Fruit fly (Drosophila melanogaster) whole organism, pupa: Measurements from ENCODE around the gene CG6966.

Experiments
- CG10348 ChIP-seq: fragments of 200-800 bp; sonication (Bioruptor generic); IDR thresholded peaks from 2 replicates; pipeline ENCODE4 v1.3.6; 2022; ENCODE audit warnings: missing biosample characterization, missing genetic modification characterization
- CG13204 ChIP-seq: fragments of 200-800 bp; sonication (Bioruptor generic); optimal IDR thresholded peaks from 2 replicates; lab custom pipeline; 2018; ENCODE audit warnings: missing biosample characterization, mild to moderate bottlenecking, missing genetic modification characterization, moderate library complexity
- CG14655 ChIP-seq: fragments of 200-800 bp; sonication (Bioruptor generic); optimal IDR thresholded peaks from 3 replicates; lab custom pipeline; 2017; ENCODE audit warnings: mild to moderate bottlenecking, missing biosample characterization, missing genetic modification reagents, missing genetic modification characterization
- CG15710 ChIP-seq: fragments of 200-800 bp; sonication (Bioruptor generic); optimal IDR thresholded peaks from 2 replicates; lab custom pipeline; 2018; ENCODE audit warnings: missing biosample characterization, mild to moderate bottlenecking, missing genetic modification characterization, moderate library complexity
- CG17806 ChIP-seq: fragments of 200-800 bp; sonication (Bioruptor generic); optimal IDR thresholded peaks from 2 replicates; lab custom pipeline; 2018; ENCODE audit warnings: missing biosample characterization, mild to moderate bottlenecking, missing genetic modification characterization, moderate library complexity
- CG32121 ChIP-seq: fragments of 200-800 bp; sonication (Bioruptor generic); IDR thresholded peaks from 2 replicates; pipeline ENCODE4 v1.3.6; 2022; ENCODE audit warnings: missing biosample characterization, missing genetic modification characterization
- CG4496 ChIP-seq: fragments of 200-800 bp; sonication (Bioruptor generic); IDR thresholded peaks from 3 replicates; pipeline ENCODE4 v1.3.6; 2022; ENCODE audit warnings: missing biosample characterization, missing genetic modification characterization
- CG8159 ChIP-seq: fragments of 200-800 bp; sonication (Bioruptor generic); optimal IDR thresholded peaks from 3 replicates; lab custom pipeline; 2018; ENCODE audit warnings: missing biosample characterization, mild to moderate bottlenecking, missing genetic modification characterization, moderate library complexity
- CG8301 ChIP-seq: fragments of 200-800 bp; sonication (Bioruptor generic); optimal IDR thresholded peaks from 2 replicates; lab custom pipeline; 2018; ENCODE audit warnings: missing biosample characterization, mild to moderate bottlenecking, missing genetic modification characterization
- CG9948 ChIP-seq: fragments of 200-800 bp; sonication (Bioruptor generic); optimal IDR thresholded peaks from 2 replicates; lab custom pipeline; 2018; ENCODE audit warnings: missing biosample characterization, mild to moderate bottlenecking, missing genetic modification characterization, moderate library complexity
- EcR ChIP-seq: fragments of 200-800 bp; sonication (Bioruptor generic); optimal IDR thresholded peaks from 3 replicates; lab custom pipeline; 2019; ENCODE audit warnings: missing biosample characterization, missing genetic modification characterization, mild to moderate bottlenecking, moderate library complexity, missing genetic modification reagents
- Ets98B ChIP-seq: fragments of 200-800 bp; sonication (Bioruptor generic); IDR thresholded peaks from 2 replicates; pipeline ENCODE4 v1.3.6; 2022; ENCODE audit warnings: missing biosample characterization, missing genetic modification characterization
- Pif1A ChIP-seq: fragments of 200-800 bp; sonication (Bioruptor generic); optimal IDR thresholded peaks from 3 replicates; lab custom pipeline; 2016; ENCODE audit warnings: missing biosample characterization, missing genetic modification characterization
- Pif1B ChIP-seq: fragments of 200-800 bp; sonication (Bioruptor generic); optimal IDR thresholded peaks from 3 replicates; lab custom pipeline; 2016; ENCODE audit warnings: missing biosample characterization, missing genetic modification characterization
- fd96Ca ChIP-seq: fragments of 200-800 bp; sonication (Bioruptor generic); IDR thresholded peaks from 3 replicates; pipeline ENCODE4 v1.3.6; 2022; ENCODE audit warnings: missing biosample characterization, missing genetic modification characterization
- gl ChIP-seq: fragments of 200-800 bp; sonication (Bioruptor generic); optimal IDR thresholded peaks from 2 replicates; lab custom pipeline; 2018; ENCODE audit warnings: missing biosample characterization, mild to moderate bottlenecking, missing genetic modification characterization
- rn ChIP-seq: fragments of 200-800 bp; sonication (Bioruptor generic); IDR thresholded peaks from 2 replicates; pipeline ENCODE4 v1.3.6; 2022; ENCODE audit warnings: missing biosample characterization, missing genetic modification characterization

CG6966 gene

DNA sequence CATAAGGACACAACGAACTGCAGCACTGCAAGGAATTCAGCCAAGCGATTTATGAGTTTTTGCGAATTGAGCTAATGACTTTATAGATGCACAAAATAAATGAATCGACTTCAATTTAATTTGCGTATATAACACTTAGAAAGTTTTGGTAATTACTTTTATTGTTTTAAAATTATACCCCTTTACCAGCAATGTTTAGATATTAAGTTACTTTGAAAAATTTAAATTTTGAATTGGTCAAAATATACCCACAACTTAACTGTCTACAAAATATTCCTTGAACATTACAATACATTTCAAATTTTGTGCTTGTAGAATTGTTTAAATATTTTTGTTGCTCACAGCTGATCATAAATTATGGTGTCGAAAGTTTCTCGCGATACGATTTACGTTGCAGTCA, 58.4 kb downstream of the CG6966 start, which contains the start of gene RpL10Aa:
TSS of gene RpL10Aa (plus strand) at position 301 of the 400 bp plus-strand sequence.
- TF ChIP-seq Pif1B (GFP tag; lab: Kevin White, UChicago) (no peak), CG15710 (no peak), CG8301 (tag; lab: Kevin White, UChicago) (no peak), EcR (GFP tag; lab: Kevin White, UChicago) (no peak)

- TF ChIP-seq Ets98B (peak; percentile 43; the same call in 1 of the 2 replicates), CG15710 (peak; percentile 37), CG14655 (GFP tag; lab: Kevin White, UChicago) (peak; percentile 37), CG8301 (tag; lab: Kevin White, UChicago) (no peak), CG8159 (tag; lab: Kevin White, UChicago) (peak; percentile 46), Pif1A (GFP tag; lab: Kevin White, UChicago) (no peak), rn (GFP tag; lab: Robert Waterston, UW) (no peak), CG32121 (no peak), CG10348 (GFP tag; lab: Robert Waterston, UW) (no peak), fd96Ca (GFP tag; lab: Robert Waterston, UW) (0 out of 3 replicates have a peak, but pooled peaks have one; percentile 17), CG17806 (tag; lab: Kevin White, UChicago) (no peak), gl (no peak), Pif1B (GFP tag; lab: Kevin White, UChicago) (no peak), EcR (GFP tag; lab: Kevin White, UChicago) (no peak), CG9948 (no peak), CG4496 (GFP tag; lab: Robert Waterston, UW) (no peak), CG13204 (GFP tag; lab: Kevin White, UChicago) (no peak)
- TF ChIP-seq, all 21 proteins: peak for 5
These were observed 63.8 kb downstream of the CG6966 start for dm6 chr3R:15031662-15032061.
